Worm (Caenorhabditis elegans): Measurements from ENCODE around the gene C16C10.2.

ce11 chrIII:4221527-4221926 is 43.1 kb upstream of the C16C10.2 start:
- TF ChIP-seq ztf-6 (GFP tag; IDR thresholded peaks at IDR 0.05) (no peak), F37B4.10 (GFP tag; IDR thresholded peaks at IDR 0.05) (no peak), pha-4 (tag; optimal IDR thresholded peaks at IDR 0.05) (no peak), ama-1 (optimal IDR thresholded peaks at IDR 0.05) (no peak), ama-1 (GFP tag; optimal IDR thresholded peaks at IDR 0.05) (no peak), fkh-3 (tag; optimal IDR thresholded peaks at IDR 0.05) (no peak), tbp1 (GFP tag; optimal IDR thresholded peaks at IDR 0.05) (no peak), xnd-1 (tag; optimal IDR thresholded peaks at IDR 0.05) (no peak)
